Fruit fly (Drosophila melanogaster): ENCODE results near the gene poe.

The poe gene

DNA sequence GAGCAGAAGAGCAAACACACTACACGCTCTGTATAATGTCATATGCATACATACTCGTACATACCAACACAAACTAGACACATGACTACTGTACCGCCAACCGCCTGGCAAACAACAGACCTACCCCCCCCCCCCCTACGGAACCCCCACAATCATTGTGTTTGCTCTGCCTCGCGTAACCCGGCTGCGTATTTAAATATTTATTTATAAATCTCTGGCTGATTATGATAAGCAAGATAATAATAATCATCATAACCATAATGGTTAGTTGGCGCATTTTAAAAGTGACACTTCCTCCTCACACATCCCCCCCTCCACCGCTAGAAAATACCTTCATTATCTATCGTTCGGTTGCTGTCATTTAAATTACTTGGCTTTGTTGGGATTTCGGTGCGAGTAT is 26.0 kb upstream of the poe start:
- TF ChIP-seq cwo (GFP tag; optimal IDR thresholded peaks at IDR 0.05) (peak; percentile 79), CG6683 (GFP tag; optimal IDR thresholded peaks at IDR 0.05) (peak; percentile 73), CG16779 (GFP tag; IDR thresholded peaks at IDR 0.05) (no peak), CG6765 (GFP tag; optimal IDR thresholded peaks at IDR 0.05) (peak; percentile 76), HLH54F (GFP tag; optimal IDR thresholded peaks at IDR 0.05) (no peak), Nf-YC (tag; optimal IDR thresholded peaks at IDR 0.05) (peak; percentile 25), schlank (tag; optimal IDR thresholded peaks at IDR 0.05) (peak; percentile 44), CG17385 (GFP tag; optimal IDR thresholded peaks at IDR 0.05) (peak; percentile 13), p53 (GFP tag; optimal IDR thresholded peaks at IDR 0.05) (no peak), CG18599 (GFP tag; optimal IDR thresholded peaks at IDR 0.05) (peak; percentile 77), CG7928 (GFP tag; optimal IDR thresholded peaks at IDR 0.05) (peak; percentile 15), Hey (tag; optimal IDR thresholded peaks at IDR 0.05) (peak; percentile 53), CG13894 (tag; optimal IDR thresholded peaks at IDR 0.05) (peak; percentile 46), gem (tag; optimal IDR thresholded peaks at IDR 0.05) (peak; percentile 58), Oli (tag; optimal IDR thresholded peaks at IDR 0.05) (no peak), CG15479 (GFP tag; optimal IDR thresholded peaks at IDR 0.05) (peak; percentile 80), pho (GFP tag; optimal IDR thresholded peaks at IDR 0.05) (no peak), Trl (optimal IDR thresholded peaks at IDR 0.05) (no peak), Trl (GFP tag; optimal IDR thresholded peaks at IDR 0.05) (no peak), unpg (GFP tag; optimal IDR thresholded peaks at IDR 0.05) (peak; percentile 58), CG7556 (GFP tag; optimal IDR thresholded peaks at IDR 0.05) (peak; percentile 42), CG15514 (GFP tag; optimal IDR thresholded peaks at IDR 0.05) (peak; percentile 70), HmgZ (tag; optimal IDR thresholded peaks at IDR 0.05) (peak; percentile 72), CG2120 (GFP tag; optimal IDR thresholded peaks at IDR 0.05) (peak; percentile 18), CG3847 (GFP tag; IDR thresholded peaks at IDR 0.05) (no peak), CG2712 (tag; optimal IDR thresholded peaks at IDR 0.05) (peak; percentile 46), CG11456 (GFP tag; IDR thresholded peaks at IDR 0.05) (0 out of 3 replicates have a peak, but pooled peaks have one; percentile 48), CG14710 (tag; optimal IDR thresholded peaks at IDR 0.05) (peak; percentile 21), grn (GFP tag; optimal IDR thresholded peaks at IDR 0.05) (peak; percentile 64), Fer1 (GFP tag; optimal IDR thresholded peaks at IDR 0.05) (peak; percentile 79), Dek (tag; optimal IDR thresholded peaks at IDR 0.05) (peak; percentile 21), CG6175 (GFP tag; IDR thresholded peaks at IDR 0.05) (no peak), CG9817 (tag; optimal IDR thresholded peaks at IDR 0.05) (peak; percentile 45), sob (GFP tag; IDR thresholded peaks at IDR 0.05) (peak; percentile 50), ac (GFP tag; optimal IDR thresholded peaks at IDR 0.05) (peak; percentile 29), CG17361 (GFP tag; IDR thresholded peaks at IDR 0.05) (0 out of 3 replicates have a peak, but pooled peaks have one; percentile 37), Jarid2 (GFP tag; optimal IDR thresholded peaks at IDR 0.05) (peak; percentile 39), CG30403 (GFP tag; optimal IDR thresholded peaks at IDR 0.05) (no peak), CG10543 (GFP tag; optimal IDR thresholded peaks at IDR 0.05) (peak; percentile 90), CrebB (tag; optimal IDR thresholded peaks at IDR 0.05) (peak; percentile 63), CG33557 (GFP tag; optimal IDR thresholded peaks at IDR 0.05) (peak; percentile 5), Side (GFP tag; optimal IDR thresholded peaks at IDR 0.05) (peak; percentile 24), Hr78 (GFP tag; optimal IDR thresholded peaks at IDR 0.05) (peak in 1 of 2 experiments; percentile 64), Rfx (GFP tag; IDR thresholded peaks at IDR 0.05) (peak; percentile 47; the same call in 1 of the 2 replicates), ATbp (GFP tag; optimal IDR thresholded peaks at IDR 0.05) (peak; percentile 67), Aef1 (GFP tag; IDR thresholded peaks at IDR 0.05) (no peak), Hr3 (GFP tag; optimal IDR thresholded peaks at IDR 0.05) (no peak), D (optimal IDR thresholded peaks at IDR 0.05) (no peak), D (GFP tag; optimal IDR thresholded peaks at IDR 0.05) (peak; percentile 28), cg (GFP tag; optimal IDR thresholded peaks at IDR 0.05) (peak; percentile 46)
